Worm (Caenorhabditis elegans) whole organism, L4/young adult: ENCODE results near the gene tsp-14.

ENCODE experiments used
- W03F9.2 ChIP-seq: fragments of 150-350 bp; optimal IDR thresholded peaks from 2 replicates; lab custom pipeline; 2014; ENCODE audit warnings: missing biosample characterization, missing genetic modification characterization
- dao-5 ChIP-seq: sonication (generic microtip); optimal IDR thresholded peaks from 2 replicates; lab custom pipeline; 2016; ENCODE audit warnings: missing genotype, missing genetic modification characterization, moderate library complexity, missing compliant biosample characterization
- him-1 ChIP-seq: sonication (generic microtip); optimal IDR thresholded peaks from 2 replicates; lab custom pipeline; 2016; ENCODE audit warnings: missing genotype, missing genetic modification reagents, missing genetic modification characterization, missing compliant biosample characterization

- no peak for TF ChIP-seq W03F9.2 (tag; lab: Kevin White, UChicago)
- peak; percentile 31 for TF ChIP-seq him-1 (tag; lab: Kevin White, UChicago)
- TF ChIP-seq dao-5 (tag; lab: Kevin White, UChicago), result no peak
Measured at ce11 chrX:4899623-4900022, 22.9 kb upstream of the tsp-14 start.
